Fruit fly (Drosophila melanogaster): ENCODE data around the gene CG11151.

The CG11151 gene

dm6 chrX:13748906-13749872 is 9.6 kb downstream of the CG11151 start (continued):
- TF ChIP-seq sim (GFP tag; IDR thresholded peaks at IDR 0.05) (peak; percentile 29; the same call in 1 of the 2 replicates), CG1602 (GFP tag; optimal IDR thresholded peaks at IDR 0.05) (peak; percentile 44), Deaf1 (tag; optimal IDR thresholded peaks at IDR 0.05) (peak; percentile 49), lbe (GFP tag; optimal IDR thresholded peaks at IDR 0.05) (no peak)

dm6 chrX:13749873-13750241 is 10.3 kb downstream of the CG11151 start:
- peak; percentile 13 for TF ChIP-seq CG10543 (GFP tag; optimal IDR thresholded peaks at IDR 0.05)
- TF ChIP-seq aop (GFP tag; IDR thresholded peaks at IDR 0.05), result no peak
- TF ChIP-seq abd-A (tag; optimal IDR thresholded peaks at IDR 0.05), result peak; percentile 33
- TF ChIP-seq CG8290 (GFP tag; optimal IDR thresholded peaks at IDR 0.05), result no peak
- peak in 1 of 2 experiments; percentile 54 for TF ChIP-seq CG8290 (tag; optimal IDR thresholded peaks at IDR 0.05)
- TF ChIP-seq stc (GFP tag; IDR thresholded peaks at IDR 0.05), result 0 out of 2 replicates have a peak, but pooled peaks have one; percentile 5
- peak; percentile 46 for TF ChIP-seq CG34376 (GFP tag; optimal IDR thresholded peaks at IDR 0.05)
- peak; percentile 95 for TF ChIP-seq sug (tag; optimal IDR thresholded peaks at IDR 0.05)
- TF ChIP-seq B-H2 (GFP tag; optimal IDR thresholded peaks at IDR 0.05), result peak; percentile 68
- TF ChIP-seq Fer1 (GFP tag; optimal IDR thresholded peaks at IDR 0.05), result no peak
- TF ChIP-seq Atf6 (GFP tag; IDR thresholded peaks at IDR 0.05), result 0 out of 2 replicates have a peak, but pooled peaks have one; percentile 10
- TF ChIP-seq mirr (GFP tag; optimal IDR thresholded peaks at IDR 0.05), result peak; percentile 75
- TF ChIP-seq NFAT (GFP tag; IDR thresholded peaks at IDR 0.05), result 0 out of 2 replicates have a peak, but pooled peaks have one; percentile 3
- peak; percentile 19 for TF ChIP-seq CG9437 (GFP tag; optimal IDR thresholded peaks at IDR 0.05)
- TF ChIP-seq Med (GFP tag), result peak; percentile 58
- TF ChIP-seq CG12071 (GFP tag; optimal IDR thresholded peaks at IDR 0.05), result peak; percentile 10
- no peak for TF ChIP-seq H2.0 (GFP tag; IDR thresholded peaks at IDR 0.05)
- peak; percentile 13 for TF ChIP-seq org-1 (GFP tag; optimal IDR thresholded peaks at IDR 0.05)
- no peak for TF ChIP-seq CG2678 (tag; optimal IDR thresholded peaks at IDR 0.05)
- peak in 1 of 2 experiments; percentile 75 for TF ChIP-seq Pdp1 (GFP tag; optimal IDR thresholded peaks at IDR 0.05)
- TF ChIP-seq so (GFP tag; IDR thresholded peaks at IDR 0.05), result peak; percentile 9; the same call in 1 of the 3 replicates
- no peak for TF ChIP-seq her (GFP tag; optimal IDR thresholded peaks at IDR 0.05)
- peak; percentile 54 for TF ChIP-seq CG4328 (GFP tag; optimal IDR thresholded peaks at IDR 0.05)
- TF ChIP-seq fd64A (GFP tag; optimal IDR thresholded peaks at IDR 0.05), result peak; percentile 45
- TF ChIP-seq pfk (GFP tag; optimal IDR thresholded peaks at IDR 0.05), result peak; percentile 31

- TF ChIP-seq ftz-f1 (GFP tag; optimal IDR thresholded peaks at IDR 0.05) (peak; percentile 50), Med (GFP tag) (peak; percentile 50), CG10321 (GFP tag; IDR thresholded peaks at IDR 0.05) (peak; percentile 90), CG32532 (GFP tag; IDR thresholded peaks at IDR 0.05) (peak; percentile 25; the same call in 1 of the 2 replicates), CG6813 (GFP tag; optimal IDR thresholded peaks at IDR 0.05) (no peak), scrt (GFP tag; optimal IDR thresholded peaks at IDR 0.05) (peak; percentile 4), CG13894 (tag; optimal IDR thresholded peaks at IDR 0.05) (peak; percentile 4), gem (tag; optimal IDR thresholded peaks at IDR 0.05) (peak; percentile 2), CG11560 (tag; IDR thresholded peaks at IDR 0.05) (no peak), repo (GFP tag; optimal IDR thresholded peaks at IDR 0.05) (no peak), amos (GFP tag; IDR thresholded peaks at IDR 0.05; ENCODE audit: partially characterized antibody) (no peak), CG18619 (GFP tag; optimal IDR thresholded peaks at IDR 0.05) (peak; percentile 6), CG4360 (GFP tag; IDR thresholded peaks at IDR 0.05) (peak; percentile 81), lilli (GFP tag; optimal IDR thresholded peaks at IDR 0.05) (peak; percentile 29), crol (GFP tag; IDR thresholded peaks at IDR 0.05) (no peak), Hr51 (GFP tag; optimal IDR thresholded peaks at IDR 0.05) (peak in 1 of 2 experiments; percentile 0), BtbVII (GFP tag; optimal IDR thresholded peaks at IDR 0.05) (peak; percentile 32), Gug (GFP tag; IDR thresholded peaks at IDR 0.05) (no peak), exex (tag; optimal IDR thresholded peaks at IDR 0.05) (peak; percentile 3)
These were observed 13.1 kb downstream of the CG11151 start for dm6 chrX:13752543-13753046.
